Worm (Caenorhabditis elegans): ENCODE data around the gene nhr-3.

Gene nhr-3

ce11 chrX:14556403-14556802 is 1.9 kb upstream of the nhr-3 start:
- peak in 1 of 2 experiments; percentile 13 for TF ChIP-seq lin-35 (GFP tag; optimal IDR thresholded peaks at IDR 0.05)
- peak; percentile 51 for TF ChIP-seq nhr-85 (tag)
- peak; percentile 8 for TF ChIP-seq snu-23 (GFP tag; optimal IDR thresholded peaks at IDR 0.05)
- TF ChIP-seq lin-15B (tag; optimal IDR thresholded peaks at IDR 0.05): no peak
- peak; percentile 27 for TF ChIP-seq blmp-1 (tag; optimal IDR thresholded peaks at IDR 0.05)
- peak; percentile 66 for TF ChIP-seq nhr-71 (tag; optimal IDR thresholded peaks at IDR 0.05)
- TF ChIP-seq nhr-20 (tag; optimal IDR thresholded peaks at IDR 0.05): peak; percentile 24
- peak; percentile 36 for TF ChIP-seq lin-14 (GFP tag; optimal IDR thresholded peaks at IDR 0.05)
- TF ChIP-seq nhr-77 (tag; optimal IDR thresholded peaks at IDR 0.05): no peak

ce11 chrX:14557352-14557935 is 860 bp upstream of the nhr-3 start:
- TF ChIP-seq egl-13 (tag; optimal IDR thresholded peaks at IDR 0.05) (peak; percentile 28), irx-1 (tag; optimal IDR thresholded peaks at IDR 0.05) (peak; percentile 55), aha-1 (tag; optimal IDR thresholded peaks at IDR 0.05) (no peak), isw-1 (GFP tag; IDR thresholded peaks at IDR 0.05) (peak; percentile 40), hpl-2 (GFP tag; optimal IDR thresholded peaks at IDR 0.05) (no peak), nhr-11 (tag; optimal IDR thresholded peaks at IDR 0.05) (no peak), egl-27 (tag; optimal IDR thresholded peaks at IDR 0.05) (peak in 1 of 2 experiments; percentile 61), pqm-1 (tag; optimal IDR thresholded peaks at IDR 0.05) (no peak), efl-3 (GFP tag; optimal IDR thresholded peaks at IDR 0.05) (no peak), lir-3 (tag; optimal IDR thresholded peaks at IDR 0.05; ENCODE audit: poor library complexity) (no peak), nhr-237 (tag; optimal IDR thresholded peaks at IDR 0.05) (no peak), unc-30 (tag; optimal IDR thresholded peaks at IDR 0.05) (no peak), C16A3.4 (tag; optimal IDR thresholded peaks at IDR 0.05) (no peak), nhr-90 (tag; optimal IDR thresholded peaks at IDR 0.05; ENCODE audit: poor library complexity) (no peak), nhr-47 (tag; optimal IDR thresholded peaks at IDR 0.05) (peak; percentile 72), snu-23 (GFP tag; optimal IDR thresholded peaks at IDR 0.05) (peak; percentile 70), ceh-88 (GFP tag; IDR thresholded peaks at IDR 0.05) (no peak), hlh-4 (tag; optimal IDR thresholded peaks at IDR 0.05) (no peak), mdl-1 (tag; optimal IDR thresholded peaks at IDR 0.05) (no peak), F16B12.6 (tag; optimal IDR thresholded peaks at IDR 0.05) (no peak), ceh-8 (GFP tag; optimal IDR thresholded peaks at IDR 0.05) (no peak), alr-1 (tag; optimal IDR thresholded peaks at IDR 0.05; ENCODE audit: borderline replicate concordance) (no peak), fkh-10 (GFP tag; optimal IDR thresholded peaks at IDR 0.05) (peak; percentile 80), nhr-12 (tag; optimal IDR thresholded peaks at IDR 0.05) (no peak), mab-9 (GFP tag; IDR thresholded peaks at IDR 0.05) (0 out of 2 replicates have a peak, but pooled peaks have one; percentile 19), lin-13 (GFP tag; optimal IDR thresholded peaks at IDR 0.05) (no peak), dsc-1 (tag; optimal IDR thresholded peaks at IDR 0.05) (peak; percentile 17), swsn-7 (tag; optimal IDR thresholded peaks at IDR 0.05) (peak; percentile 64), Y116A8C.19 (tag; optimal IDR thresholded peaks at IDR 0.05; ENCODE audit: borderline replicate concordance) (no peak), snpc-4 (tag; optimal IDR thresholded peaks at IDR 0.05) (peak; percentile 7), lsy-2 (tag; optimal IDR thresholded peaks at IDR 0.05) (peak; percentile 41 to 56), mep-1 (tag; optimal IDR thresholded peaks at IDR 0.05) (no peak), C04F5.9 (tag; optimal IDR thresholded peaks at IDR 0.05) (no peak), lin-35 (GFP tag; optimal IDR thresholded peaks at IDR 0.05) (peak; percentile 8 to 19), dpl-1 (GFP tag; optimal IDR thresholded peaks at IDR 0.05) (peak in 1 of 3 experiments; percentile 2), elt-2 (tag; optimal IDR thresholded peaks at IDR 0.05) (peak; percentile 49), sox-4 (tag; optimal IDR thresholded peaks at IDR 0.05) (no peak), tlp-1 (tag; optimal IDR thresholded peaks at IDR 0.05) (no peak), zip-4 (GFP tag; optimal IDR thresholded peaks at IDR 0.05) (peak; percentile 78), aly-2 (tag; optimal IDR thresholded peaks at IDR 0.05) (no peak), ama-1 (optimal IDR thresholded peaks at IDR 0.05) (no peak), sptf-1 (tag; optimal IDR thresholded peaks at IDR 0.05) (no peak), ztf-4 (tag; optimal IDR thresholded peaks at IDR 0.05) (peak; percentile 32), lin-15B (tag; optimal IDR thresholded peaks at IDR 0.05) (no peak), nhr-19 (GFP tag; conservative IDR thresholded peaks at IDR 0.05) (peak; percentile 80)
